Worm (Caenorhabditis elegans): ENCODE data around the gene phf-14.
"Not testable (repeated sequence)": the region's sequence is repeated elsewhere in the genome, so short reads cannot be mapped to it uniquely, and the experiment has no call there.

DNA sequence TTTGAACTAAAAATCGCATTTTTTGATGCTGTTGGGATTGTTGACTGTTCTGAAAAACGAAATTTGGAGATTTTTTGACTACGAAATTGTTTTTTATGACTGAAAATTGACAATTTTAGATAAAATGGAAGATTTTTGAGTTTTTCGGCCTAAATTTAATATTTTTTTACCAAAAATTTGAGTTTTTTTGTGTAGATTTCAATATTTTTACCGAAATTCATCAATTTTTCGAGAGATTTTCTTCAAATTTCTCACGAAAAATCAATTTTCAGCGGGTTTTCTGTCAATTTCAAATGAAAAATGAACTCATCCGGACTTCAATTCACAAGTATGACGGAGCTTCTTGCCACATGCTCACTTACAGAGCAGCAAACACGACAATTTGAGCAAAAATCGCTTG is 5.9 kb upstream of the phf-14 start, which contains the start of gene Y59A8A.8:
- TF ChIP-seq lsy-2, lin-13 (tag; optimal IDR thresholded peaks at IDR 0.05): not testable (repeated sequence)
